Fruit fly (Drosophila melanogaster) whole organism, embryonic: ENCODE data around the gene Lcp65Ag3.

Experiments used
- Awh ChIP-seq: fragments of 200-800 bp; sonication (Bioruptor generic); IDR thresholded peaks from 2 replicates; pipeline ENCODE4, ENCODE4 v1.3.6; 2022; ENCODE audit warnings: missing biosample characterization, missing genetic modification characterization
- B-H1 ChIP-seq: fragments of 200-800 bp; sonication (Bioruptor generic); IDR thresholded peaks from 3 replicates; pipeline ENCODE4 v1.3.6; 2022; ENCODE audit warnings: missing biosample characterization, missing genetic modification characterization
- CG10959 ChIP-seq: fragments of 200-800 bp; sonication (Bioruptor generic); IDR thresholded peaks from 2 replicates; pipeline ENCODE4 v1.3.6; 2022; ENCODE audit warnings: missing biosample characterization, missing genetic modification characterization
- CG12219 ChIP-seq: fragments of 200-800 bp; sonication (Bioruptor generic); optimal IDR thresholded peaks from 3 replicates; lab custom pipeline; 2018; ENCODE audit warnings: missing biosample characterization, mild to moderate bottlenecking, missing genetic modification characterization
- CG13296 ChIP-seq: fragments of 200-800 bp; sonication (Bioruptor generic); optimal IDR thresholded peaks from 3 replicates; lab custom pipeline; 2018; ENCODE audit warnings: missing biosample characterization, mild to moderate bottlenecking, missing genetic modification characterization
- CG13894 ChIP-seq: fragments of 200-800 bp; sonication (Bioruptor generic); optimal IDR thresholded peaks from 3 replicates; lab custom pipeline; 2018; ENCODE audit warnings: missing biosample characterization, mild to moderate bottlenecking, missing genetic modification characterization, moderate library complexity
- CG14050 ChIP-seq: fragments of 200-800 bp; sonication (Bioruptor generic); IDR thresholded peaks from 3 replicates; pipeline ENCODE4 v1.3.6; 2022; ENCODE audit warnings: missing biosample characterization, missing genetic modification characterization
- CG15269 ChIP-seq: fragments of 200-800 bp; sonication (Bioruptor generic); optimal IDR thresholded peaks from 2 replicates; lab custom pipeline; 2018; ENCODE audit warnings: missing biosample characterization, mild to moderate bottlenecking, missing genetic modification characterization, moderate library complexity
- CG2199 ChIP-seq: fragments of 200-800 bp; sonication (Bioruptor generic); IDR thresholded peaks from 3 replicates; pipeline ENCODE4 v1.3.6; 2022; ENCODE audit warnings: missing biosample characterization, missing genetic modification characterization
- CG2712 ChIP-seq: fragments of 200-800 bp; optimal IDR thresholded peaks from 3 replicates; lab custom pipeline; 2019; ENCODE audit warnings: missing biosample characterization, mild to moderate bottlenecking, missing genetic modification characterization, moderate library complexity
- CG31388 ChIP-seq: fragments of 200-800 bp; sonication (Bioruptor generic); optimal IDR thresholded peaks from 2 replicates; lab custom pipeline; 2016; ENCODE audit warnings: missing biosample characterization, missing genetic modification characterization
- CG32532 ChIP-seq: fragments of 200-800 bp; sonication (Bioruptor generic); IDR thresholded peaks from 2 replicates; pipeline ENCODE4 v1.3.6; 2022; ENCODE audit warnings: missing biosample characterization, missing genetic modification characterization
- CG3847 ChIP-seq: fragments of 200-800 bp; sonication (Bioruptor generic); IDR thresholded peaks from 2 replicates; pipeline ENCODE4 v1.3.6; 2022; ENCODE audit warnings: missing biosample characterization, missing genetic modification characterization
- CG4360 ChIP-seq: fragments of 200-800 bp; sonication (Bioruptor generic); IDR thresholded peaks from 2 replicates; pipeline ENCODE4 v1.3.6; 2022; ENCODE audit warnings: missing biosample characterization, missing genetic modification characterization
- CG4820 ChIP-seq: fragments of 200-800 bp; sonication (Bioruptor generic); optimal IDR thresholded peaks from 3 replicates; lab custom pipeline; 2016; ENCODE audit warnings: missing biosample characterization, missing genetic modification characterization
- CG6272 ChIP-seq: fragments of 200-800 bp; sonication (Bioruptor generic); IDR thresholded peaks from 2 replicates; pipeline ENCODE4 v1.3.6; 2022; ENCODE audit warnings: missing biosample characterization, missing genetic modification characterization
- CG6654 ChIP-seq: fragments of 200-800 bp; sonication (Bioruptor generic); optimal IDR thresholded peaks from 2 replicates; lab custom pipeline; 2017; ENCODE audit warnings: missing biosample characterization, mild to moderate bottlenecking, missing genetic modification characterization
- CG7556 ChIP-seq: fragments of 200-800 bp; sonication (Bioruptor generic); optimal IDR thresholded peaks from 2 replicates; lab custom pipeline; 2017; ENCODE audit warnings: missing biosample characterization, mild to moderate bottlenecking, missing genetic modification characterization
- CG7839 ChIP-seq: fragments of 200-800 bp; sonication (Bioruptor generic); optimal IDR thresholded peaks from 3 replicates; lab custom pipeline; 2018; ENCODE audit warnings: missing biosample characterization, mild to moderate bottlenecking, missing genetic modification characterization, moderate library complexity
- CG9437 ChIP-seq: fragments of 200-800 bp; sonication (Bioruptor generic); optimal IDR thresholded peaks from 2 replicates; lab custom pipeline; 2018; ENCODE audit warnings: missing biosample characterization, mild to moderate bottlenecking, missing genetic modification characterization
- CG9609 ChIP-seq: fragments of 200-800 bp; sonication (Bioruptor generic); optimal IDR thresholded peaks from 3 replicates; lab custom pipeline; 2016; ENCODE audit warnings: missing biosample characterization, missing genetic modification characterization
- CG9727 ChIP-seq: fragments of 200-800 bp; sonication (Bioruptor generic); optimal IDR thresholded peaks from 3 replicates; lab custom pipeline; 2017; ENCODE audit warnings: missing biosample characterization, mild to moderate bottlenecking, missing genetic modification characterization
- CG9817 ChIP-seq: fragments of 200-800 bp; sonication (Bioruptor generic); optimal IDR thresholded peaks from 2 replicates; lab custom pipeline; 2018; ENCODE audit warnings: missing biosample characterization, mild to moderate bottlenecking, missing genetic modification characterization, moderate library complexity
- Camta ChIP-seq: fragments of 200-800 bp; sonication (Bioruptor generic); optimal IDR thresholded peaks from 2 replicates; lab custom pipeline; 2016; ENCODE audit warnings: missing biosample characterization, missing genetic modification characterization
- Dbx ChIP-seq: fragments of 200-800 bp; sonication (Bioruptor generic); IDR thresholded peaks from 3 replicates; pipeline ENCODE4 v1.3.6; 2022; ENCODE audit warnings: missing biosample characterization, missing genetic modification characterization
- Deaf1 ChIP-seq: fragments of 200-800 bp; optimal IDR thresholded peaks from 3 replicates; lab custom pipeline; 2019; ENCODE audit warnings: missing biosample characterization, mild to moderate bottlenecking, missing genetic modification characterization, moderate library complexity
- Doc3 ChIP-seq: fragments of 200-800 bp; sonication (Bioruptor generic); IDR thresholded peaks from 3 replicates; pipeline ENCODE4 v1.3.6; 2022; ENCODE audit warnings: missing biosample characterization, missing genetic modification characterization; ENCODE audit not compliant: partially characterized antibody
- Elba2 ChIP-seq: fragments of 200-800 bp; sonication (Bioruptor generic); optimal IDR thresholded peaks from 3 replicates; lab custom pipeline; 2016; ENCODE audit warnings: missing biosample characterization, missing genetic modification characterization
- Gsc ChIP-seq: fragments of 200-800 bp; sonication (Bioruptor generic); IDR thresholded peaks from 2 replicates; pipeline ENCODE4 v1.3.6; 2022; ENCODE audit warnings: missing biosample characterization, missing genetic modification characterization
- Hey ChIP-seq: fragments of 200-800 bp; sonication (Bioruptor generic); optimal IDR thresholded peaks from 3 replicates; lab custom pipeline; 2018; ENCODE audit warnings: missing biosample characterization, mild to moderate bottlenecking, missing genetic modification characterization
- HmgZ ChIP-seq: fragments of 200-800 bp; sonication (Bioruptor generic); optimal IDR thresholded peaks from 2 replicates; lab custom pipeline; 2018; ENCODE audit warnings: missing biosample characterization, mild to moderate bottlenecking, missing genetic modification characterization
- Hmr ChIP-seq: fragments of 200-800 bp; sonication (Bioruptor generic); optimal IDR thresholded peaks from 3 replicates; lab custom pipeline; 2017; ENCODE audit warnings: mild to moderate bottlenecking, missing biosample characterization, missing genetic modification reagents, missing genetic modification characterization
- MESR4 ChIP-seq: fragments of 200-800 bp; sonication (Bioruptor generic); optimal IDR thresholded peaks from 2 replicates; lab custom pipeline; 2018; ENCODE audit warnings: missing biosample characterization, mild to moderate bottlenecking, missing genetic modification characterization, moderate library complexity
- Meics ChIP-seq: fragments of 200-800 bp; sonication (Bioruptor generic); optimal IDR thresholded peaks from 2 replicates; lab custom pipeline; 2017; ENCODE audit warnings: missing biosample characterization, mild to moderate bottlenecking, missing genetic modification characterization
- Oli ChIP-seq: fragments of 200-800 bp; sonication (Bioruptor generic); optimal IDR thresholded peaks from 2 replicates; lab custom pipeline; 2018; ENCODE audit warnings: missing biosample characterization, mild to moderate bottlenecking, missing genetic modification characterization, moderate library complexity
- PHDP ChIP-seq: fragments of 200-800 bp; sonication (Bioruptor generic); optimal IDR thresholded peaks from 3 replicates; lab custom pipeline; 2018; ENCODE audit warnings: missing biosample characterization, mild to moderate bottlenecking, missing genetic modification characterization, moderate library complexity
- Pdp1 ChIP-seq, 2 experiments: fragments of 200-800 bp; sonication (Bioruptor generic); optimal IDR thresholded peaks; 3 replicates each; lab custom pipeline; 2016; ENCODE audit warnings: missing biosample characterization in 2 of 2, missing genetic modification characterization in 2 of 2, mild to moderate bottlenecking in 1 of 2, moderate library complexity in 1 of 2
- Spps ChIP-seq: fragments of 200-800 bp; sonication (Bioruptor generic); optimal IDR thresholded peaks from 2 replicates; lab custom pipeline; 2018; ENCODE audit warnings: missing biosample characterization, mild to moderate bottlenecking, missing genetic modification characterization
- Sry-β ChIP-seq: fragments of 200-800 bp; sonication (Bioruptor generic); optimal IDR thresholded peaks from 2 replicates; lab custom pipeline; 2018; ENCODE audit warnings: missing biosample characterization, mild to moderate bottlenecking, missing genetic modification characterization, moderate library complexity
- Xrp1 ChIP-seq: fragments of 200-800 bp; sonication (Bioruptor generic); IDR thresholded peaks from 2 replicates; pipeline ENCODE4 v1.3.6; 2022; ENCODE audit warnings: missing biosample characterization, missing genetic modification characterization
- ac ChIP-seq: fragments of 200-800 bp; sonication (Bioruptor generic); optimal IDR thresholded peaks from 3 replicates; lab custom pipeline; 2017; ENCODE audit warnings: missing biosample characterization, mild to moderate bottlenecking, missing genetic modification characterization
- az2 ChIP-seq: fragments of 200-800 bp; sonication (Bioruptor generic); optimal IDR thresholded peaks from 3 replicates; lab custom pipeline; 2016; ENCODE audit warnings: missing biosample characterization, missing genetic modification characterization
- bbx ChIP-seq: fragments of 200-800 bp; sonication (Bioruptor generic); IDR thresholded peaks from 2 replicates; pipeline ENCODE4 v1.3.6; 2022; ENCODE audit warnings: missing biosample characterization, missing genetic modification characterization; ENCODE audit not compliant: partially characterized antibody
- bcd ChIP-seq: fragments of 200-800 bp; sonication (Bioruptor generic); optimal IDR thresholded peaks from 2 replicates; lab custom pipeline; 2017; ENCODE audit warnings: missing biosample characterization, mild to moderate bottlenecking, missing genetic modification characterization
- dimm ChIP-seq: fragments of 200-800 bp; sonication (Bioruptor generic); IDR thresholded peaks from 2 replicates; pipeline ENCODE4 v1.3.6; 2022; ENCODE audit warnings: missing biosample characterization, missing genetic modification characterization
- exex ChIP-seq: fragments of 200-800 bp; sonication (Bioruptor generic); optimal IDR thresholded peaks from 4 replicates; lab custom pipeline; 2018; ENCODE audit warnings: missing biosample characterization, mild to moderate bottlenecking, missing genetic modification characterization, moderate library complexity
- fd3F ChIP-seq: fragments of 200-800 bp; sonication (Bioruptor generic); optimal IDR thresholded peaks from 2 replicates; lab custom pipeline; 2018; ENCODE audit warnings: missing biosample characterization, mild to moderate bottlenecking, missing genetic modification characterization, moderate library complexity
- fd96Cb ChIP-seq: fragments of 200-800 bp; sonication (Bioruptor generic); optimal IDR thresholded peaks from 2 replicates; lab custom pipeline; 2018; ENCODE audit warnings: missing biosample characterization, mild to moderate bottlenecking, missing genetic modification characterization, moderate library complexity
- org-1 ChIP-seq: fragments of 200-800 bp; sonication (Bioruptor generic); optimal IDR thresholded peaks from 2 replicates; lab custom pipeline; 2017; ENCODE audit warnings: missing biosample characterization, missing genetic modification characterization
- pum ChIP-seq: fragments of 200-800 bp; sonication (Bioruptor generic); optimal IDR thresholded peaks from 2 replicates; lab custom pipeline; 2016; ENCODE audit warnings: missing biosample characterization, missing genetic modification characterization
- ssp ChIP-seq: fragments of 200-800 bp; sonication (Bioruptor generic); IDR thresholded peaks from 2 replicates; pipeline ENCODE4 v1.3.6; 2022; ENCODE audit warnings: missing biosample characterization, missing genetic modification characterization
- usp ChIP-seq: fragments of >200 bp; optimal IDR thresholded peaks from 2 replicates; lab custom pipeline; 2017; ENCODE audit warnings: missing biosample characterization, missing genetic modification characterization

Lcp65Ag3 gene

DNA sequence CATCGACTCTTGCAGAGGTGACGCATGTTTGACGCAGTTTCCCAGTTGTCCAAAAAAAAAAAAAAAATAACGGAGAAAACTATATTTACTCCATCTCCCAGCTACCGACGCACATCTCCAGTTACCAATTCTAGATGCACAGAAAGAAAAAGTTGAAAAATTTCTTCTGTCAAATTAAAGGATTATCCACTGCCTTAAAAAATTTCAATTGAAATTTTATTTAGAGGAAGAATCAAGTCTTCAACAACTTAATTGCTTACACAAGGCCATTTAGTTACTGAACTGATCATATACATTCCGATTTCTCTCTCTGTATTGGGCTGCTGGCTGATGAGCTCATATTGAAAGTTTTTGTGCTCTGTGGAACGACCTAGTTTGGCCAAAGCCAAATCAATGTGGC is 44.8 kb downstream of the Lcp65Ag3 start (continued):
- no peak for TF ChIP-seq Deaf1 (tag; lab: Kevin White, UChicago)
- no peak for TF ChIP-seq fd96Cb (tag; lab: Kevin White, UChicago)
- no peak for TF ChIP-seq CG4820 (GFP tag; lab: Kevin White, UChicago)
- TF ChIP-seq CG2199 (GFP tag; lab: Robert Waterston, UW), result no peak
- TF ChIP-seq CG7839 (tag; lab: Kevin White, UChicago), result peak; percentile 40
- no peak for TF ChIP-seq Spps
- no peak for TF ChIP-seq Awh (GFP tag; lab: Robert Waterston, UW)
- peak; percentile 11; the same call in 1 of the 3 replicates for TF ChIP-seq CG14050 (GFP tag; lab: Robert Waterston, UW)
- peak; percentile 22 for TF ChIP-seq pum
- no peak for TF ChIP-seq CG6272 (GFP tag; lab: Robert Waterston, UW)
- TF ChIP-seq dimm (GFP tag; lab: Robert Waterston, UW), result no peak
- peak; percentile 45 for TF ChIP-seq CG9817 (tag; lab: Kevin White, UChicago)
- no peak for TF ChIP-seq CG13894 (tag; lab: Kevin White, UChicago)
- no peak for TF ChIP-seq usp
- peak; percentile 41 for TF ChIP-seq CG15269 (tag; lab: Kevin White, UChicago)
- peak; percentile 15 for TF ChIP-seq CG2712 (tag; lab: Kevin White, UChicago)
- TF ChIP-seq Doc3 (GFP tag; lab: Robert Waterston, UW), result no peak
- TF ChIP-seq B-H1 (GFP tag; lab: Robert Waterston, UW), result no peak
- no peak for TF ChIP-seq CG31388
- TF ChIP-seq CG13296 (GFP tag; lab: Kevin White, UChicago), result no peak
- peak; percentile 58 for TF ChIP-seq CG3847 (GFP tag; lab: Robert Waterston, UW)
- no peak for TF ChIP-seq Hey
- TF ChIP-seq Dbx (GFP tag; lab: Robert Waterston, UW), result no peak
- TF ChIP-seq Xrp1 (GFP tag; lab: Robert Waterston, UW), result peak; percentile 40; the same call in 1 of the 2 replicates
- TF ChIP-seq fd3F, result no peak
- TF ChIP-seq Camta (GFP tag; lab: Kevin White, UChicago), result peak; percentile 51
- peak; percentile 10 for TF ChIP-seq org-1
- peak; percentile 31 to 39 for TF ChIP-seq Pdp1 (GFP tag; optimal IDR thresholded peaks at IDR 0.05; lab: Kevin White, UChicago)
- no peak for TF ChIP-seq Gsc (GFP tag; lab: Robert Waterston, UW)
- TF ChIP-seq Hmr (GFP tag; lab: Kevin White, UChicago), result peak; percentile 38
- no peak for TF ChIP-seq CG6654
- peak; percentile 20 for TF ChIP-seq HmgZ (tag; lab: Kevin White, UChicago)
- TF ChIP-seq exex (tag; lab: Kevin White, UChicago), result no peak
- peak; percentile 23 for TF ChIP-seq CG9727
- TF ChIP-seq CG4360, result no peak
- no peak for TF ChIP-seq Elba2 (GFP tag; lab: Kevin White, UChicago)
- TF ChIP-seq ac (GFP tag; lab: Kevin White, UChicago), result no peak
- peak; percentile 10 for TF ChIP-seq CG9609
- TF ChIP-seq CG10959 (GFP tag; lab: Robert Waterston, UW), result no peak
- no peak for TF ChIP-seq bcd (GFP tag; lab: Kevin White, UChicago)
- TF ChIP-seq PHDP (tag; lab: Kevin White, UChicago), result peak; percentile 35
- TF ChIP-seq ssp (GFP tag; lab: Robert Waterston, UW), result no peak
- TF ChIP-seq MESR4 (GFP tag; lab: Kevin White, UChicago), result no peak
- no peak for TF ChIP-seq Sry-β (GFP tag; lab: Kevin White, UChicago)
- no peak for TF ChIP-seq Meics
- TF ChIP-seq CG9437 (GFP tag; lab: Kevin White, UChicago), result no peak
- TF ChIP-seq bbx (GFP tag; lab: Robert Waterston, UW), result no peak
- TF ChIP-seq CG7556 (GFP tag; lab: Kevin White, UChicago), result peak; percentile 36
- TF ChIP-seq CG32532 (GFP tag; lab: Robert Waterston, UW), result no peak
- TF ChIP-seq CG12219 (GFP tag; lab: Kevin White, UChicago), result no peak
- TF ChIP-seq Oli (tag; lab: Kevin White, UChicago), result peak; percentile 17
- peak; percentile 37 for TF ChIP-seq az2 (GFP tag; lab: Kevin White, UChicago)
